Fruit fly (Drosophila melanogaster): Measurements from ENCODE around the gene CG5151.

The CG5151 gene

dm6 chr3L:16149418-16150160 lies 14.9 kb downstream of the CG5151 start (continued):
- TF ChIP-seq org-1 (GFP tag; optimal IDR thresholded peaks at IDR 0.05) = peak; percentile 33
- no peak for TF ChIP-seq rib (GFP tag; IDR thresholded peaks at IDR 0.05)
- no peak for TF ChIP-seq sr (GFP tag; IDR thresholded peaks at IDR 0.05)
- TF ChIP-seq CG7987 (GFP tag; optimal IDR thresholded peaks at IDR 0.05) = peak; percentile 11
- TF ChIP-seq CG13296 (GFP tag; optimal IDR thresholded peaks at IDR 0.05) = no peak
- TF ChIP-seq CG11560 (tag; IDR thresholded peaks at IDR 0.05) = peak; percentile 34; the same call in 1 of the 3 replicates
- peak; percentile 13 for TF ChIP-seq CG17359 (tag; optimal IDR thresholded peaks at IDR 0.05)
- peak; percentile 35; the same call in 1 of the 2 replicates for TF ChIP-seq Ptx1 (GFP tag; IDR thresholded peaks at IDR 0.05)
- peak; percentile 19 for TF ChIP-seq tx (GFP tag; optimal IDR thresholded peaks at IDR 0.05)
- no peak for TF ChIP-seq tll (GFP tag; optimal IDR thresholded peaks at IDR 0.05)
- TF ChIP-seq prd (optimal IDR thresholded peaks at IDR 0.05) = no peak
- peak; percentile 24; the same call in 1 of the 3 replicates for TF ChIP-seq prd (GFP tag; IDR thresholded peaks at IDR 0.05)
- no peak for TF ChIP-seq CG2889 (GFP tag; IDR thresholded peaks at IDR 0.05)
- peak; percentile 58 for TF ChIP-seq CG2120 (GFP tag; optimal IDR thresholded peaks at IDR 0.05)
- no peak for TF ChIP-seq Ets97D (GFP tag; optimal IDR thresholded peaks at IDR 0.05)
- TF ChIP-seq bcd (GFP tag; optimal IDR thresholded peaks at IDR 0.05) = peak; percentile 29
- no peak for TF ChIP-seq Bdp1 (GFP tag; optimal IDR thresholded peaks at IDR 0.05)
- no peak for TF ChIP-seq da (GFP tag; optimal IDR thresholded peaks at IDR 0.05)
- peak; percentile 46 for TF ChIP-seq CHES-1-like (GFP tag; optimal IDR thresholded peaks at IDR 0.05)
- TF ChIP-seq lov (optimal IDR thresholded peaks at IDR 0.05) = no peak
- no peak for TF ChIP-seq lov (GFP tag; IDR thresholded peaks at IDR 0.05)
- peak; percentile 36 for TF ChIP-seq GATAe (GFP tag; conservative IDR thresholded peaks at IDR 0.05)
- TF ChIP-seq Opbp (GFP tag; IDR thresholded peaks at IDR 0.05; ENCODE audit: partially characterized antibody) = no peak
- TF ChIP-seq stwl (tag; optimal IDR thresholded peaks at IDR 0.05) = no peak
- no peak for TF ChIP-seq zen (tag; optimal IDR thresholded peaks at IDR 0.05)
- TF ChIP-seq otp (GFP tag; IDR thresholded peaks at IDR 0.05) = no peak
- TF ChIP-seq toy (GFP tag; IDR thresholded peaks at IDR 0.05) = no peak
- no peak for TF ChIP-seq ems (GFP tag; optimal IDR thresholded peaks at IDR 0.05)
- TF ChIP-seq CG3281 (GFP tag; optimal IDR thresholded peaks at IDR 0.05) = peak; percentile 8
- peak; percentile 87; the same call in 3 of the 4 replicates for TF ChIP-seq chinmo (GFP tag; IDR thresholded peaks at IDR 0.05; ENCODE audit: partially characterized antibody)
- TF ChIP-seq cas (GFP tag; IDR thresholded peaks at IDR 0.05) = no peak
- peak; percentile 23 for TF ChIP-seq CG8924 (tag; optimal IDR thresholded peaks at IDR 0.05)
- 0 out of 2 replicates have a peak, but pooled peaks have one; percentile 25 for TF ChIP-seq CG6689 (GFP tag; IDR thresholded peaks at IDR 0.05)
- TF ChIP-seq Xbp1 (GFP tag; optimal IDR thresholded peaks at IDR 0.05) = peak; percentile 6
- TF ChIP-seq Fer1 (GFP tag; optimal IDR thresholded peaks at IDR 0.05) = peak; percentile 20
- TF ChIP-seq Hr51 (GFP tag; optimal IDR thresholded peaks at IDR 0.05) = peak in 1 of 2 experiments; percentile 44
- peak; percentile 19 for TF ChIP-seq shn (GFP tag; optimal IDR thresholded peaks at IDR 0.05)
- TF ChIP-seq Meics (GFP tag; optimal IDR thresholded peaks at IDR 0.05) = peak; percentile 28
- TF ChIP-seq slp2 (GFP tag; optimal IDR thresholded peaks at IDR 0.05) = peak; percentile 13
- TF ChIP-seq nmo (GFP tag; optimal IDR thresholded peaks at IDR 0.05) = peak; percentile 33
- TF ChIP-seq CG10979 (tag; optimal IDR thresholded peaks at IDR 0.05) = no peak
- TF ChIP-seq CG12236 (GFP tag; optimal IDR thresholded peaks at IDR 0.05) = no peak
- TF ChIP-seq fu2 (GFP tag; optimal IDR thresholded peaks at IDR 0.05) = peak; percentile 32
- TF ChIP-seq fd96Cb (tag; optimal IDR thresholded peaks at IDR 0.05) = peak; percentile 10
- TF ChIP-seq CG4328 (GFP tag; optimal IDR thresholded peaks at IDR 0.05) = peak; percentile 27
- 0 out of 2 replicates have a peak, but pooled peaks have one; percentile 24 for TF ChIP-seq slbo (GFP tag; IDR thresholded peaks at IDR 0.05)
- TF ChIP-seq CG9215 (GFP tag; IDR thresholded peaks at IDR 0.05) = peak; percentile 38; the same call in 1 of the 2 replicates
- peak; percentile 38 for TF ChIP-seq Hey (tag; optimal IDR thresholded peaks at IDR 0.05)
- no peak for TF ChIP-seq hkb (optimal IDR thresholded peaks at IDR 0.05)
- TF ChIP-seq hkb (GFP tag; IDR thresholded peaks at IDR 0.05) = no peak
